Worm (Caenorhabditis elegans): ENCODE results near the gene clec-213.

Gene clec-213

DNA sequence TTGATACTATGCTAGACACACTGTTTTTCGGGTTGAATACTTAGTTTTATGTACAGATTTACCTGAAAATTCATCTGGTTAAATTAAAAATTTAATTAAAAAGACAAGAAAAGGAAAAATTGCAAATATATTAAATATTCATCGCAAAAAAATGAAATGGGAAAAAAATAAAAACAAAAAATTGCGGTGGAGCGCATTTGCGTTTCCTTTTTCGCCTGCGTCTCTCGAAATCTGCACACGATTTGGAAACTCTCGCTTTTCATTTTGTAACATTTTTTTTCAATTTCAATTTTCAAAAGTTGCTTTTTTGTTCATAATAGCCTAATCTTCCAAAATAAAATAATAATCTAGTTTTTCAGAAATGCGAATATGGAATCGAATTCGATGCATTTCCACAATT is 17.3 kb upstream of the clec-213 start, which contains the start of the genes F19F10.11 and C50E3.5 (continued):
- TF ChIP-seq C34B4.2 (tag; optimal IDR thresholded peaks at IDR 0.05): no peak
- no peak for TF ChIP-seq fkh-10 (GFP tag; optimal IDR thresholded peaks at IDR 0.05)
- no peak for TF ChIP-seq nhr-28 (tag; optimal IDR thresholded peaks at IDR 0.05)
- TF ChIP-seq fkh-8 (tag; optimal IDR thresholded peaks at IDR 0.05): no peak
- TF ChIP-seq dpl-1 (GFP tag; optimal IDR thresholded peaks at IDR 0.05): peak; percentile 48 to 72 (median 66)
- TF ChIP-seq mab-9 (GFP tag; IDR thresholded peaks at IDR 0.05): no peak
- TF ChIP-seq sox-4 (tag; optimal IDR thresholded peaks at IDR 0.05): no peak
- TF ChIP-seq aha-1 (tag; optimal IDR thresholded peaks at IDR 0.05): no peak
- peak; percentile 79 for TF ChIP-seq nhr-71 (tag; optimal IDR thresholded peaks at IDR 0.05)
- no peak for TF ChIP-seq C04F5.9 (tag; optimal IDR thresholded peaks at IDR 0.05)
- TF ChIP-seq lir-3 (tag; optimal IDR thresholded peaks at IDR 0.05; ENCODE audit: poor library complexity): no peak
- TF ChIP-seq ztf-11 (tag; optimal IDR thresholded peaks at IDR 0.05): no peak
- no peak for TF ChIP-seq sup-37 (GFP tag; optimal IDR thresholded peaks at IDR 0.05)
- TF ChIP-seq ets-5 (GFP tag; IDR thresholded peaks at IDR 0.05): no peak
- no peak for TF ChIP-seq elt-2 (tag; optimal IDR thresholded peaks at IDR 0.05)
- TF ChIP-seq ceh-8 (GFP tag; optimal IDR thresholded peaks at IDR 0.05): no peak
- TF ChIP-seq unc-62 (GFP tag; optimal IDR thresholded peaks at IDR 0.05): no peak
- no peak for TF ChIP-seq zag-1 (tag; optimal IDR thresholded peaks at IDR 0.05)
- no peak for TF ChIP-seq hlh-17 (GFP tag; optimal IDR thresholded peaks at IDR 0.05; ENCODE audit: borderline replicate concordance)
- peak; percentile 53 for TF ChIP-seq lin-13 (GFP tag; optimal IDR thresholded peaks at IDR 0.05)
- TF ChIP-seq xbp-1 (tag; optimal IDR thresholded peaks at IDR 0.05): peak; percentile 67
- TF ChIP-seq nhr-237 (tag; optimal IDR thresholded peaks at IDR 0.05): no peak
- peak; percentile 38 for TF ChIP-seq lin-15B (tag; optimal IDR thresholded peaks at IDR 0.05)
- no peak for TF ChIP-seq hpl-2 (GFP tag; optimal IDR thresholded peaks at IDR 0.05)
- TF ChIP-seq egl-27 (tag; optimal IDR thresholded peaks at IDR 0.05): no peak
- no peak for TF ChIP-seq jun-1 (tag; optimal IDR thresholded peaks at IDR 0.05)
- TF ChIP-seq isw-1 (GFP tag; IDR thresholded peaks at IDR 0.05): peak; percentile 26
- TF ChIP-seq unc-86 (tag; optimal IDR thresholded peaks at IDR 0.05): peak; percentile 64
- TF ChIP-seq egl-13 (tag; optimal IDR thresholded peaks at IDR 0.05): no peak
- no peak for TF ChIP-seq unc-130 (tag; optimal IDR thresholded peaks at IDR 0.05)
- peak; percentile 18; the same call in 1 of the 2 replicates for TF ChIP-seq grh-1 (GFP tag; IDR thresholded peaks at IDR 0.05)
- TF ChIP-seq ces-1 (GFP tag; optimal IDR thresholded peaks at IDR 0.05): no peak
- TF ChIP-seq Y116A8C.19 (tag; optimal IDR thresholded peaks at IDR 0.05; ENCODE audit: borderline replicate concordance): no peak
- TF ChIP-seq hlh-4 (tag; optimal IDR thresholded peaks at IDR 0.05): no peak
- peak; percentile 62 for TF ChIP-seq dsc-1 (tag; optimal IDR thresholded peaks at IDR 0.05)
- TF ChIP-seq nhr-11 (tag; optimal IDR thresholded peaks at IDR 0.05): no peak
- TF ChIP-seq unc-98 (GFP tag; IDR thresholded peaks at IDR 0.05): no peak
- TF ChIP-seq swsn-7 (tag; optimal IDR thresholded peaks at IDR 0.05): peak; percentile 70
- TF ChIP-seq rnt-1 (tag; optimal IDR thresholded peaks at IDR 0.05): peak; percentile 57
- no peak for TF ChIP-seq mef-2 (tag; optimal IDR thresholded peaks at IDR 0.05)
- TF ChIP-seq efl-1 (optimal IDR thresholded peaks at IDR 0.05): peak; percentile 69 to 71
- peak; percentile 69 to 95 for TF ChIP-seq efl-1 (GFP tag; optimal IDR thresholded peaks at IDR 0.05 in 1 of 2)
- TF ChIP-seq vab-15 (tag; optimal IDR thresholded peaks at IDR 0.05): no peak
- no peak for TF ChIP-seq aly-2 (tag; optimal IDR thresholded peaks at IDR 0.05)
- peak; percentile 68 for TF ChIP-seq snpc-4 (tag; optimal IDR thresholded peaks at IDR 0.05)
- TF ChIP-seq pqm-1 (tag; optimal IDR thresholded peaks at IDR 0.05): no peak
- TF ChIP-seq tlp-1 (tag; optimal IDR thresholded peaks at IDR 0.05): no peak
- peak; percentile 46 for TF ChIP-seq fos-1 (tag; optimal IDR thresholded peaks at IDR 0.05)
- TF ChIP-seq lsy-2 (tag; optimal IDR thresholded peaks at IDR 0.05): peak; percentile 71 to 74
- TF ChIP-seq alr-1 (tag; optimal IDR thresholded peaks at IDR 0.05; ENCODE audit: borderline replicate concordance): no peak
- no peak for TF ChIP-seq ama-1 (optimal IDR thresholded peaks at IDR 0.05)
- TF ChIP-seq sptf-1 (tag; optimal IDR thresholded peaks at IDR 0.05): no peak
- no peak for TF ChIP-seq ceh-63 (GFP tag; optimal IDR thresholded peaks at IDR 0.05)
- no peak for TF ChIP-seq nhr-76 (tag; optimal IDR thresholded peaks at IDR 0.05)

Measured in whole organism, L1 larva.